Fruit fly (Drosophila melanogaster) whole organism, embryonic: ENCODE measurements around the gene His3.3B.
A peak's percentile ranks its signal among the peaks of the same experiment; 100 is the strongest.

Experiments used
- Ada2b ChIP-seq: fragments of 200-800 bp; sonication (Bioruptor generic); IDR thresholded peaks from 2 replicates; pipeline ENCODE4 v1.3.6; 2022; ENCODE audit warnings: missing biosample characterization, missing genetic modification characterization
- BtbVII ChIP-seq: fragments of 200-800 bp; sonication (Bioruptor generic); optimal IDR thresholded peaks from 3 replicates; lab custom pipeline; 2017; ENCODE audit warnings: missing biosample characterization, mild to moderate bottlenecking, missing genetic modification characterization
- CG10959 ChIP-seq: fragments of 200-800 bp; sonication (Bioruptor generic); IDR thresholded peaks from 2 replicates; pipeline ENCODE4 v1.3.6; 2022; ENCODE audit warnings: missing biosample characterization, missing genetic modification characterization
- CG12299 ChIP-seq: fragments of 200-800 bp; sonication (Bioruptor generic); optimal IDR thresholded peaks from 2 replicates; lab custom pipeline; 2018; ENCODE audit warnings: missing biosample characterization, mild to moderate bottlenecking, missing genetic modification characterization
- CG14965 ChIP-seq: fragments of 200-800 bp; sonication (Bioruptor generic); optimal IDR thresholded peaks from 2 replicates; lab custom pipeline; 2016; ENCODE audit warnings: missing biosample characterization, missing genetic modification characterization, borderline replicate concordance
- CG15011 ChIP-seq: fragments of 200-800 bp; sonication (Bioruptor generic); optimal IDR thresholded peaks from 3 replicates; lab custom pipeline; 2018; ENCODE audit warnings: missing biosample characterization, mild to moderate bottlenecking, missing genetic modification characterization
- CG16813 ChIP-seq: fragments of 200-800 bp; sonication (Bioruptor generic); IDR thresholded peaks from 3 replicates; pipeline ENCODE4 v1.3.6; 2022; ENCODE audit warnings: missing biosample characterization, missing genetic modification characterization; ENCODE audit not compliant: partially characterized antibody
- CG16863 ChIP-seq: fragments of 200-800 bp; sonication (Bioruptor generic); optimal IDR thresholded peaks from 3 replicates; lab custom pipeline; 2016; ENCODE audit warnings: missing biosample characterization, missing genetic modification characterization
- CG17829 ChIP-seq: fragments of 200-800 bp; optimal IDR thresholded peaks from 2 replicates; lab custom pipeline; 2019; ENCODE audit warnings: missing biosample characterization, mild to moderate bottlenecking, missing genetic modification characterization, moderate library complexity
- CG1832 ChIP-seq: fragments of 200-800 bp; sonication (Bioruptor generic); optimal IDR thresholded peaks from 2 replicates; lab custom pipeline; 2017; ENCODE audit warnings: missing biosample characterization, mild to moderate bottlenecking, missing genetic modification characterization, inconsistent platforms
- CG18764 ChIP-seq: fragments of 200-800 bp; sonication (Bioruptor generic); optimal IDR thresholded peaks from 3 replicates; lab custom pipeline; 2016; ENCODE audit warnings: missing biosample characterization, missing genetic modification characterization
- CG2116 ChIP-seq: fragments of 200-800 bp; sonication (Bioruptor generic); optimal IDR thresholded peaks from 3 replicates; lab custom pipeline; 2018; ENCODE audit warnings: missing biosample characterization, mild to moderate bottlenecking, missing genetic modification characterization
- CG4328 ChIP-seq: fragments of 200-800 bp; sonication (Bioruptor generic); optimal IDR thresholded peaks from 3 replicates; lab custom pipeline; 2017; ENCODE audit warnings: missing biosample characterization, missing genetic modification reagents, missing genetic modification characterization
- CG9437 ChIP-seq: fragments of 200-800 bp; sonication (Bioruptor generic); optimal IDR thresholded peaks from 2 replicates; lab custom pipeline; 2018; ENCODE audit warnings: missing biosample characterization, mild to moderate bottlenecking, missing genetic modification characterization
- CG9932 ChIP-seq: fragments of 200-800 bp; sonication (Bioruptor generic); IDR thresholded peaks from 2 replicates; pipeline ENCODE4 v1.3.6; 2022; ENCODE audit warnings: missing biosample characterization, missing genetic modification characterization
- Chrac-16 ChIP-seq: fragments of 200-800 bp; sonication (Bioruptor generic); optimal IDR thresholded peaks from 3 replicates; lab custom pipeline; 2016; ENCODE audit warnings: missing biosample characterization, missing genetic modification characterization
- D19B ChIP-seq: fragments of 200-800 bp; sonication (Bioruptor generic); optimal IDR thresholded peaks from 2 replicates; lab custom pipeline; 2017; ENCODE audit warnings: missing biosample characterization, mild to moderate bottlenecking, missing genetic modification characterization
- Doc2 ChIP-seq: fragments of 200-800 bp; sonication (Bioruptor generic); IDR thresholded peaks from 2 replicates; pipeline ENCODE4 v1.3.6; 2022; ENCODE audit warnings: missing biosample characterization, missing genetic modification characterization
- ERR ChIP-seq: fragments of 200-800 bp; sonication (Bioruptor generic); optimal IDR thresholded peaks from 2 replicates; lab custom pipeline; 2016; ENCODE audit warnings: missing biosample characterization, missing genetic modification characterization
- Elba2 ChIP-seq: fragments of 200-800 bp; sonication (Bioruptor generic); optimal IDR thresholded peaks from 3 replicates; lab custom pipeline; 2016; ENCODE audit warnings: missing biosample characterization, missing genetic modification characterization
- HHEX ChIP-seq: fragments of 200-800 bp; sonication (Bioruptor generic); optimal IDR thresholded peaks from 3 replicates; lab custom pipeline; 2017; ENCODE audit warnings: missing biosample characterization, mild to moderate bottlenecking, missing genetic modification characterization, missing genetic modification reagents
- MBD-R2 ChIP-seq: fragments of 200-800 bp; sonication (Bioruptor generic); IDR thresholded peaks from 2 replicates; pipeline ENCODE4 v1.3.6; 2022; ENCODE audit warnings: missing biosample characterization, missing genetic modification characterization
- NfI ChIP-seq: fragments of 200-800 bp; sonication (Bioruptor generic); optimal IDR thresholded peaks from 3 replicates; lab custom pipeline; 2018; ENCODE audit warnings: missing biosample characterization, mild to moderate bottlenecking, missing genetic modification characterization, moderate library complexity
- Ptx1 ChIP-seq: fragments of 200-800 bp; sonication (Bioruptor generic); IDR thresholded peaks from 2 replicates; pipeline ENCODE4 v1.3.6; 2022; ENCODE audit warnings: missing biosample characterization, missing genetic modification characterization
- Ssrp ChIP-seq: fragments of 200-800 bp; sonication (Bioruptor generic); optimal IDR thresholded peaks from 2 replicates; lab custom pipeline; 2018; ENCODE audit warnings: missing biosample characterization, mild to moderate bottlenecking, missing genetic modification characterization, moderate library complexity
- bsh ChIP-seq, 2 experiments: fragments of 200-800 bp; sonication (Bioruptor generic); optimal IDR thresholded peaks; 2 replicates each; lab custom pipeline; 2017 to 2018; ENCODE audit warnings: mild to moderate bottlenecking in 2 of 2, missing biosample characterization in 2 of 2, missing genetic modification characterization in 2 of 2, moderate library complexity in 1 of 2
- btn ChIP-seq: fragments of 200-800 bp; sonication (Bioruptor generic); optimal IDR thresholded peaks from 2 replicates; lab custom pipeline; 2016; ENCODE audit warnings: missing biosample characterization, missing genetic modification characterization
- cad ChIP-seq: fragments of >200 bp; optimal IDR thresholded peaks from 2 replicates; lab custom pipeline; 2017; ENCODE audit warnings: missing biosample characterization, missing genetic modification characterization
- ci ChIP-seq: fragments of 200-800 bp; sonication (Bioruptor generic); IDR thresholded peaks from 3 replicates; pipeline ENCODE4 v1.3.6; 2022; ENCODE audit warnings: missing biosample characterization, missing genetic modification characterization
- danr ChIP-seq: fragments of 200-800 bp; sonication (Bioruptor generic); IDR thresholded peaks from 2 replicates; pipeline ENCODE4 v1.3.6; 2022; ENCODE audit warnings: missing biosample characterization, missing genetic modification characterization
- dati ChIP-seq: fragments of 200-800 bp; sonication (Bioruptor generic); IDR thresholded peaks from 2 replicates; pipeline ENCODE4 v1.3.6; 2022; ENCODE audit warnings: missing biosample characterization, missing genetic modification characterization
- fd102C ChIP-seq: fragments of 200-800 bp; sonication (Bioruptor generic); optimal IDR thresholded peaks from 2 replicates; lab custom pipeline; 2018; ENCODE audit warnings: missing biosample characterization, mild to moderate bottlenecking, missing genetic modification characterization, moderate library complexity
- gt ChIP-seq: fragments of 200-800 bp; sonication (Bioruptor generic); IDR thresholded peaks from 2 replicates; pipeline ENCODE4 v1.3.6; 2022; ENCODE audit warnings: missing biosample characterization, missing genetic modification characterization
- lbe ChIP-seq: fragments of 200-800 bp; sonication (Bioruptor generic); optimal IDR thresholded peaks from 2 replicates; lab custom pipeline; 2016; ENCODE audit warnings: missing biosample characterization, mild to moderate bottlenecking, missing genetic modification characterization
- lola ChIP-seq, 3 experiments: fragments of >200 bp in 2 of 3; fragments of 200-800 bp in 1 of 3; sonication (Bioruptor generic) in 1 of 3; optimal IDR thresholded peaks; 2 replicates each; lab custom pipeline; 2017 to 2019; ENCODE audit warnings: missing biosample characterization in 3 of 3, missing genetic modification characterization in 3 of 3, mild to moderate bottlenecking in 1 of 3, moderate library complexity in 1 of 3
- mam ChIP-seq: fragments of 200-800 bp; sonication (Bioruptor generic); optimal IDR thresholded peaks from 3 replicates; lab custom pipeline; 2016; ENCODE audit warnings: missing biosample characterization, missing genetic modification characterization
- mirr ChIP-seq: fragments of 200-800 bp; sonication (Bioruptor generic); optimal IDR thresholded peaks from 3 replicates; lab custom pipeline; 2018; ENCODE audit warnings: missing biosample characterization, mild to moderate bottlenecking, missing genetic modification characterization
- mld ChIP-seq: fragments of 200-800 bp; sonication (Bioruptor generic); IDR thresholded peaks from 3 replicates; pipeline ENCODE4 v1.3.6; 2022; ENCODE audit warnings: missing biosample characterization, missing genetic modification characterization; ENCODE audit not compliant: partially characterized antibody
- pb ChIP-seq: fragments of 200-800 bp; sonication (Bioruptor generic); optimal IDR thresholded peaks from 3 replicates; lab custom pipeline; 2016; ENCODE audit warnings: missing biosample characterization, missing genetic modification characterization
- row ChIP-seq: fragments of 200-800 bp; sonication (Bioruptor generic); IDR thresholded peaks from 3 replicates; pipeline ENCODE4 v1.3.6; 2022; ENCODE audit warnings: missing biosample characterization, missing genetic modification characterization
- sc ChIP-seq, 3 experiments: fragments of >200 bp in 2 of 3; fragments of 200-800 bp in 1 of 3; sonication (Bioruptor generic) in 1 of 3; optimal IDR thresholded peaks; 2 replicates in 2 of 3; 3 replicates in 1 of 3; lab custom pipeline; 2017; ENCODE audit warnings: mild to moderate bottlenecking in 1 of 3, missing biosample characterization in 1 of 3, missing genetic modification characterization in 1 of 3, missing genetic modification reagents in 1 of 3
- sim ChIP-seq: fragments of 200-800 bp; sonication (Bioruptor generic); IDR thresholded peaks from 2 replicates; pipeline ENCODE4 v1.3.6; 2022; ENCODE audit warnings: missing biosample characterization, missing genetic modification characterization
- tin ChIP-seq: fragments of 200-800 bp; sonication (Bioruptor generic); optimal IDR thresholded peaks from 3 replicates; lab custom pipeline; 2016; ENCODE audit warnings: missing biosample characterization, missing genetic modification characterization
- tll ChIP-seq, 2 experiments: fragments of 200-800 bp in 1 of 2; fragments of >200 bp in 1 of 2; sonication (Bioruptor generic) in 1 of 2; optimal IDR thresholded peaks; 2 replicates each; lab custom pipeline; 2017 to 2019; ENCODE audit warnings: missing biosample characterization in 2 of 2, missing genetic modification characterization in 2 of 2, mild to moderate bottlenecking in 1 of 2, moderate library complexity in 1 of 2
- tna ChIP-seq: fragments of 200-800 bp; sonication (Bioruptor generic); IDR thresholded peaks from 2 replicates; pipeline ENCODE4 v1.3.6; 2022; ENCODE audit warnings: missing biosample characterization, missing genetic modification characterization; ENCODE audit not compliant: partially characterized antibody
- tx ChIP-seq: fragments of 200-800 bp; sonication (Bioruptor generic); optimal IDR thresholded peaks from 2 replicates; lab custom pipeline; 2016; ENCODE audit warnings: missing biosample characterization, missing genetic modification characterization
- unc-4 ChIP-seq: fragments of 200-800 bp; sonication (Bioruptor generic); IDR thresholded peaks from 2 replicates; pipeline ENCODE4 v1.3.6; 2022; ENCODE audit warnings: missing biosample characterization, missing genetic modification characterization; ENCODE audit not compliant: partially characterized antibody
- vnd ChIP-seq: fragments of 200-800 bp; sonication (Bioruptor generic); IDR thresholded peaks from 3 replicates; pipeline ENCODE4 v1.3.6; 2022; ENCODE audit warnings: missing biosample characterization, missing genetic modification characterization; ENCODE audit not compliant: partially characterized antibody
- zen2 ChIP-seq: fragments of 200-800 bp; sonication (Bioruptor generic); IDR thresholded peaks from 3 replicates; pipeline ENCODE4 v1.3.6; 2022; ENCODE audit warnings: missing biosample characterization, missing genetic modification characterization; ENCODE audit not compliant: partially characterized antibody

The His3.3B gene

dm6 chrX:9139138-9139537, 17.3 kb downstream of the His3.3B start (continued):
- no peak for TF ChIP-seq unc-4 (GFP tag; lab: Robert Waterston, UW)
- TF ChIP-seq zen2 (GFP tag; lab: Robert Waterston, UW) = no peak
- TF ChIP-seq tll (GFP tag; optimal IDR thresholded peaks at IDR 0.05; lab: Kevin White, UChicago) = no peak
- TF ChIP-seq vnd (GFP tag; lab: Robert Waterston, UW) = no peak
- no peak for TF ChIP-seq Ada2b (GFP tag; lab: Robert Waterston, UW)
- TF ChIP-seq CG18764 = no peak
- peak; percentile 41 for TF ChIP-seq mirr (GFP tag; lab: Kevin White, UChicago)
- TF ChIP-seq CG1832 = no peak
- TF ChIP-seq gt (GFP tag; lab: Robert Waterston, UW) = no peak
- no peak for TF ChIP-seq tin
- no peak for TF ChIP-seq danr (GFP tag; lab: Robert Waterston, UW)
- TF ChIP-seq btn (GFP tag; lab: Kevin White, UChicago) = no peak
- TF ChIP-seq lbe (GFP tag; lab: Kevin White, UChicago) = no peak
- no peak for TF ChIP-seq mld (GFP tag; lab: Robert Waterston, UW)
- TF ChIP-seq CG15011 (GFP tag; lab: Kevin White, UChicago) = no peak
- TF ChIP-seq Elba2 (GFP tag; lab: Kevin White, UChicago) = no peak
- TF ChIP-seq fd102C (GFP tag; lab: Kevin White, UChicago) = no peak
- peak; percentile 59 for TF ChIP-seq HHEX (GFP tag; lab: Kevin White, UChicago)
- no peak for TF ChIP-seq CG9932 (GFP tag; lab: Robert Waterston, UW)
- TF ChIP-seq CG14965 = no peak
- no peak for TF ChIP-seq tna (GFP tag; lab: Robert Waterston, UW)
- TF ChIP-seq CG16863 = no peak
- no peak for TF ChIP-seq Ssrp (tag; lab: Kevin White, UChicago)
- TF ChIP-seq Doc2 (GFP tag; lab: Robert Waterston, UW) = no peak
- TF ChIP-seq BtbVII (GFP tag; lab: Kevin White, UChicago) = no peak
- TF ChIP-seq CG10959 (GFP tag; lab: Robert Waterston, UW) = no peak
- TF ChIP-seq CG12299 (tag; lab: Kevin White, UChicago) = no peak
- TF ChIP-seq bsh (GFP tag; optimal IDR thresholded peaks at IDR 0.05; lab: Kevin White, UChicago) = peak in 1 of 2 experiments; percentile 59
- TF ChIP-seq CG2116 (GFP tag; lab: Kevin White, UChicago) = no peak
- TF ChIP-seq pb (GFP tag; lab: Kevin White, UChicago) = no peak
- no peak for TF ChIP-seq lola (GFP tag; optimal IDR thresholded peaks at IDR 0.05; lab: Kevin White, UChicago)

- TF ChIP-seq CG16813 (GFP tag; lab: Robert Waterston, UW) (no peak), D19B (GFP tag; lab: Kevin White, UChicago) (no peak), ERR (no peak), cad (no peak), MBD-R2 (no peak), sim (GFP tag; lab: Robert Waterston, UW) (no peak), sc (optimal IDR thresholded peaks at IDR 0.05; lab: Kevin White, UChicago) (no peak), sc (GFP tag; optimal IDR thresholded peaks at IDR 0.05; lab: Kevin White, UChicago) (peak; percentile 27), row (GFP tag; lab: Robert Waterston, UW) (peak; percentile 65), CG9437 (GFP tag; lab: Kevin White, UChicago) (peak; percentile 24), mam (GFP tag; lab: Kevin White, UChicago) (peak; percentile 33), Ptx1 (GFP tag; lab: Robert Waterston, UW) (peak; percentile 68), CG17829 (tag; lab: Kevin White, UChicago) (peak; percentile 31), NfI (peak; percentile 33), dati (no peak), ci (peak; percentile 59; the same call in 1 of the 3 replicates), tx (peak; percentile 33), tin (peak; percentile 37), Chrac-16 (GFP tag; lab: Kevin White, UChicago) (peak; percentile 22), CG4328 (GFP tag; lab: Kevin White, UChicago) (no peak)
Observed at dm6 chrX:9136776-9137550, 19.5 kb downstream of the His3.3B start.
